Fruit fly (Drosophila melanogaster) whole organism, prepupa: ENCODE results near the gene rempA.

Experiments used
- Blimp-1 ChIP-seq: fragments of 200-800 bp; sonication (Bioruptor generic); optimal IDR thresholded peaks from 3 replicates; lab custom pipeline; 2017; ENCODE audit warnings: missing biosample characterization, missing genetic modification characterization, mild to moderate bottlenecking, moderate library complexity, missing genetic modification reagents
- CG10631 ChIP-seq: fragments of 200-800 bp; sonication (Bioruptor generic); optimal IDR thresholded peaks from 2 replicates; lab custom pipeline; 2016; ENCODE audit warnings: missing biosample characterization, missing genetic modification characterization
- CG10669 ChIP-seq: fragments of 200-800 bp; sonication (Bioruptor generic); optimal IDR thresholded peaks from 3 replicates; lab custom pipeline; 2018; ENCODE audit warnings: missing biosample characterization, mild to moderate bottlenecking, missing genetic modification characterization, moderate library complexity
- CG11762 ChIP-seq: fragments of 200-800 bp; sonication (Bioruptor generic); optimal IDR thresholded peaks from 3 replicates; lab custom pipeline; 2016; ENCODE audit warnings: missing biosample characterization, missing genetic modification characterization; ENCODE audit not compliant: insufficient read depth
- CG11902 ChIP-seq: fragments of 200-800 bp; sonication (Bioruptor generic); optimal IDR thresholded peaks from 3 replicates; lab custom pipeline; 2016; ENCODE audit warnings: missing biosample characterization, missing genetic modification characterization
- CG15336 ChIP-seq: fragments of 200-800 bp; sonication (Bioruptor generic); IDR thresholded peaks from 2 replicates; pipeline ENCODE4 v1.3.6; 2022; ENCODE audit warnings: missing biosample characterization, missing genetic modification characterization
- CG1621 ChIP-seq: fragments of 200-800 bp; sonication (Bioruptor generic); optimal IDR thresholded peaks from 3 replicates; lab custom pipeline; 2018; ENCODE audit warnings: missing biosample characterization, mild to moderate bottlenecking, missing genetic modification characterization
- CG16779 ChIP-seq: fragments of 200-800 bp; sonication (Bioruptor generic); optimal IDR thresholded peaks from 3 replicates; lab custom pipeline; 2017; ENCODE audit warnings: missing biosample characterization, mild to moderate bottlenecking, missing genetic modification characterization
- CG3032 ChIP-seq: fragments of 200-800 bp; optimal IDR thresholded peaks from 2 replicates; lab custom pipeline; 2019; ENCODE audit warnings: missing biosample characterization, mild to moderate bottlenecking, missing genetic modification characterization, moderate library complexity
- CG31627 ChIP-seq: fragments of 200-800 bp; sonication (Bioruptor generic); optimal IDR thresholded peaks from 3 replicates; lab custom pipeline; 2016; ENCODE audit warnings: missing biosample characterization, missing genetic modification characterization
- CG32006 ChIP-seq: fragments of 200-800 bp; sonication (Bioruptor generic); optimal IDR thresholded peaks from 3 replicates; lab custom pipeline; 2017; ENCODE audit warnings: missing biosample characterization, mild to moderate bottlenecking, missing genetic modification characterization
- CG34406 ChIP-seq: fragments of 200-800 bp; sonication (Bioruptor generic); optimal IDR thresholded peaks from 3 replicates; lab custom pipeline; 2016; ENCODE audit warnings: missing biosample characterization, missing genetic modification characterization
- CG3919 ChIP-seq: fragments of 200-800 bp; sonication (Bioruptor generic); optimal IDR thresholded peaks from 3 replicates; lab custom pipeline; 2016; ENCODE audit warnings: missing biosample characterization, missing genetic modification characterization
- CG4318 ChIP-seq: fragments of 200-800 bp; sonication (Bioruptor generic); optimal IDR thresholded peaks from 3 replicates; lab custom pipeline; 2017; ENCODE audit warnings: missing biosample characterization, mild to moderate bottlenecking, missing genetic modification characterization
- CG6163 ChIP-seq: fragments of 200-800 bp; sonication (Bioruptor generic); IDR thresholded peaks from 3 replicates; pipeline ENCODE4 v1.3.6; 2022; ENCODE audit warnings: missing biosample characterization, missing genetic modification characterization
- CG6276 ChIP-seq: fragments of 200-800 bp; sonication (Bioruptor generic); optimal IDR thresholded peaks from 2 replicates; lab custom pipeline; 2017; ENCODE audit warnings: missing biosample characterization, mild to moderate bottlenecking, missing genetic modification characterization
- CG6808 ChIP-seq: fragments of 200-800 bp; sonication (Bioruptor generic); optimal IDR thresholded peaks from 3 replicates; lab custom pipeline; 2017; ENCODE audit warnings: missing biosample characterization, missing genetic modification characterization, mild to moderate bottlenecking, moderate library complexity, missing genetic modification reagents
- CG6854 ChIP-seq: fragments of 200-800 bp; sonication (Bioruptor generic); optimal IDR thresholded peaks from 2 replicates; lab custom pipeline; 2017; ENCODE audit warnings: missing biosample characterization, mild to moderate bottlenecking, missing genetic modification characterization
- CG7368 ChIP-seq: fragments of 200-800 bp; sonication (Bioruptor generic); optimal IDR thresholded peaks from 3 replicates; lab custom pipeline; 2016; ENCODE audit warnings: missing biosample characterization, missing genetic modification characterization
- CG8119 ChIP-seq: fragments of 200-800 bp; sonication (Bioruptor generic); IDR thresholded peaks from 3 replicates; pipeline ENCODE4 v1.3.6; 2022; ENCODE audit warnings: missing biosample characterization, missing genetic modification characterization
- CG8319 ChIP-seq: fragments of 200-800 bp; sonication (Bioruptor generic); optimal IDR thresholded peaks from 3 replicates; lab custom pipeline; 2016; ENCODE audit warnings: missing biosample characterization, missing genetic modification characterization
- CG8632 ChIP-seq: fragments of 200-800 bp; sonication (Bioruptor generic); optimal IDR thresholded peaks from 3 replicates; lab custom pipeline; 2016; ENCODE audit warnings: missing biosample characterization, missing genetic modification characterization
- CG9139 ChIP-seq: fragments of 200-800 bp; sonication (Bioruptor generic); optimal IDR thresholded peaks from 3 replicates; lab custom pipeline; 2017; ENCODE audit warnings: missing biosample characterization, mild to moderate bottlenecking, missing genetic modification characterization
- Eip75B ChIP-seq: fragments of 200-800 bp; sonication (Bioruptor generic); optimal IDR thresholded peaks from 3 replicates; lab custom pipeline; 2016; ENCODE audit warnings: missing biosample characterization, missing genetic modification characterization
- Eip78C ChIP-seq: fragments of 200-800 bp; sonication (Bioruptor generic); peaks from one replicate; lab custom pipeline; 2016; ENCODE audit warnings: missing biosample characterization, missing genetic modification characterization
- Eip93F ChIP-seq: fragments of 200-800 bp; sonication (Bioruptor generic); optimal IDR thresholded peaks from 2 replicates; lab custom pipeline; 2016; ENCODE audit warnings: missing biosample characterization, mild to moderate bottlenecking, missing genetic modification characterization
- Ets21C ChIP-seq: fragments of 200-800 bp; sonication (Bioruptor generic); optimal IDR thresholded peaks from 3 replicates; lab custom pipeline; 2016; ENCODE audit warnings: missing biosample characterization, missing genetic modification characterization
- Ets96B ChIP-seq: fragments of 200-800 bp; optimal IDR thresholded peaks from 2 replicates; lab custom pipeline; 2019; ENCODE audit warnings: missing biosample characterization, mild to moderate bottlenecking, missing genetic modification characterization, moderate library complexity
- Gug ChIP-seq: fragments of 200-800 bp; sonication (Bioruptor generic); IDR thresholded peaks from 2 replicates; pipeline ENCODE4 v1.3.6; 2022; ENCODE audit warnings: missing biosample characterization, missing genetic modification characterization
- Hr38 ChIP-seq: sonication (Bioruptor generic); optimal IDR thresholded peaks from 2 replicates; lab custom pipeline; 2016; ENCODE audit warnings: missing biosample characterization, missing genetic modification characterization
- Hr4 ChIP-seq: fragments of 200-800 bp; sonication (Bioruptor generic); optimal IDR thresholded peaks from 3 replicates; lab custom pipeline; 2016; ENCODE audit warnings: missing biosample characterization, missing genetic modification characterization
- Lpt ChIP-seq: fragments of 200-800 bp; sonication (Bioruptor generic); optimal IDR thresholded peaks from 3 replicates; lab custom pipeline; 2016; ENCODE audit warnings: missing biosample characterization, missing genetic modification characterization
- Met ChIP-seq: fragments of 200-800 bp; sonication (Bioruptor generic); optimal IDR thresholded peaks from 3 replicates; lab custom pipeline; 2016; ENCODE audit warnings: missing biosample characterization, missing genetic modification characterization
- OdsH ChIP-seq: fragments of 200-800 bp; sonication (Bioruptor generic); optimal IDR thresholded peaks from 3 replicates; lab custom pipeline; 2016; ENCODE audit warnings: missing biosample characterization, missing genetic modification characterization
- Smox ChIP-seq: fragments of 200-800 bp; sonication (Bioruptor generic); optimal IDR thresholded peaks from 3 replicates; lab custom pipeline; 2016; ENCODE audit warnings: missing biosample characterization, missing genetic modification characterization
- Sox102F ChIP-seq: fragments of 200-800 bp; sonication (Bioruptor generic); optimal IDR thresholded peaks from 2 replicates; lab custom pipeline; 2016; ENCODE audit warnings: missing biosample characterization, mild to moderate bottlenecking, missing genetic modification characterization
- Sox14 ChIP-seq: fragments of 200-800 bp; sonication (Bioruptor generic); optimal IDR thresholded peaks from 3 replicates; lab custom pipeline; 2016; ENCODE audit warnings: missing biosample characterization, missing genetic modification characterization
- Sox15 ChIP-seq: fragments of 200-800 bp; sonication (Bioruptor generic); optimal IDR thresholded peaks from 3 replicates; lab custom pipeline; 2016; ENCODE audit warnings: missing biosample characterization, missing genetic modification characterization
- achi ChIP-seq: fragments of 200-800 bp; sonication (Bioruptor generic); optimal IDR thresholded peaks from 3 replicates; lab custom pipeline; 2016; ENCODE audit warnings: missing biosample characterization, missing genetic modification characterization
- acj6 ChIP-seq: fragments of 200-800 bp; sonication (Bioruptor generic); optimal IDR thresholded peaks from 3 replicates; lab custom pipeline; 2016; ENCODE audit warnings: missing biosample characterization, missing genetic modification characterization
- dac ChIP-seq: fragments of 200-800 bp; sonication (Bioruptor generic); optimal IDR thresholded peaks from 2 replicates; lab custom pipeline; 2017; ENCODE audit warnings: missing biosample characterization, mild to moderate bottlenecking, missing genetic modification characterization
- dsx ChIP-seq: fragments of 200-800 bp; optimal IDR thresholded peaks from 3 replicates; lab custom pipeline; 2019; ENCODE audit warnings: missing biosample characterization, mild to moderate bottlenecking, missing genetic modification characterization, moderate library complexity; ENCODE audit not compliant: poor library complexity, severe bottlenecking
- eg ChIP-seq: fragments of 200-800 bp; sonication (Bioruptor generic); IDR thresholded peaks from 3 replicates; pipeline ENCODE4 v1.3.6; 2022; ENCODE audit warnings: missing biosample characterization, missing genetic modification characterization
- esn ChIP-seq: fragments of 200-800 bp; sonication (Bioruptor generic); optimal IDR thresholded peaks from 2 replicates; lab custom pipeline; 2016; ENCODE audit warnings: missing biosample characterization, mild to moderate bottlenecking, missing genetic modification characterization, moderate library complexity
- fd59A ChIP-seq: fragments of 200-800 bp; sonication (Bioruptor generic); optimal IDR thresholded peaks from 2 replicates; lab custom pipeline; 2017; ENCODE audit warnings: missing biosample characterization, mild to moderate bottlenecking, missing genetic modification characterization, missing genetic modification reagents
- fd85E ChIP-seq: fragments of 200-800 bp; sonication (Bioruptor generic); optimal IDR thresholded peaks from 3 replicates; lab custom pipeline; 2016; ENCODE audit warnings: missing biosample characterization, missing genetic modification characterization
- fkh ChIP-seq: fragments of 200-800 bp; sonication (Bioruptor generic); optimal IDR thresholded peaks from 3 replicates; lab custom pipeline; 2017; ENCODE audit warnings: missing biosample characterization, mild to moderate bottlenecking, missing genetic modification characterization, moderate library complexity
- lz ChIP-seq: fragments of 200-800 bp; sonication (Bioruptor generic); optimal IDR thresholded peaks from 3 replicates; lab custom pipeline; 2016; ENCODE audit warnings: missing biosample characterization, missing genetic modification characterization
- pdm3 ChIP-seq: fragments of 200-800 bp; sonication (Bioruptor generic); optimal IDR thresholded peaks from 3 replicates; lab custom pipeline; 2016; ENCODE audit warnings: missing biosample characterization, missing genetic modification characterization
- spab ChIP-seq: fragments of 200-800 bp; sonication (Bioruptor generic); optimal IDR thresholded peaks from 2 replicates; lab custom pipeline; 2017; ENCODE audit warnings: missing biosample characterization, mild to moderate bottlenecking, missing genetic modification characterization, missing genetic modification reagents
- ss ChIP-seq, 2 experiments: fragments of 200-800 bp; sonication (Bioruptor generic); optimal IDR thresholded peaks; 2 replicates in 1 of 2; 3 replicates in 1 of 2; lab custom pipeline; 2017 to 2018; ENCODE audit warnings: mild to moderate bottlenecking in 2 of 2, missing biosample characterization in 2 of 2, missing genetic modification characterization in 2 of 2, moderate library complexity in 1 of 2
- svp ChIP-seq: fragments of 200-800 bp; sonication (Bioruptor generic); peaks from one replicate; lab custom pipeline; 2016; ENCODE audit warnings: missing biosample characterization, missing genetic modification characterization
- vri ChIP-seq: fragments of 200-800 bp; sonication (Bioruptor generic); optimal IDR thresholded peaks from 3 replicates; lab custom pipeline; 2016; ENCODE audit warnings: missing biosample characterization, mild to moderate bottlenecking, missing genetic modification characterization

Gene rempA

dm6 chr2L:602439-602879 lies 42.3 kb upstream of the rempA start, which contains the start of gene CG13689:
CG13689 (plus strand) TSS chr2L:602813.
- TF ChIP-seq Eip75B: peak; percentile 11
- TF ChIP-seq CG11902: no peak
- TF ChIP-seq OdsH (GFP tag; lab: Kevin White, UChicago): peak; percentile 34
- TF ChIP-seq Hr38 (GFP tag; lab: Kevin White, UChicago): no peak
- no peak for TF ChIP-seq vri
- no peak for TF ChIP-seq CG34406 (GFP tag; lab: Kevin White, UChicago)
- TF ChIP-seq CG9139: no peak
- TF ChIP-seq Blimp-1 (GFP tag; lab: Kevin White, UChicago): no peak
- no peak for TF ChIP-seq Sox15 (GFP tag; lab: Kevin White, UChicago)
- TF ChIP-seq Gug (GFP tag; lab: Robert Waterston, UW): no peak
- TF ChIP-seq CG10631 (GFP tag; lab: Kevin White, UChicago): peak; percentile 46
- TF ChIP-seq Hr4: peak; percentile 58
- no peak for TF ChIP-seq Sox102F (GFP tag; lab: Kevin White, UChicago)
- TF ChIP-seq CG3032 (tag; lab: Kevin White, UChicago): no peak
- TF ChIP-seq CG6276: no peak
- TF ChIP-seq svp (GFP tag; lab: Kevin White, UChicago): peak; percentile 61
- TF ChIP-seq CG16779 (tag; lab: Kevin White, UChicago): no peak
- no peak for TF ChIP-seq achi (GFP tag; lab: Kevin White, UChicago)
- TF ChIP-seq spab (GFP tag; lab: Kevin White, UChicago): no peak
- peak; percentile 82 for TF ChIP-seq Eip78C (GFP tag; lab: Kevin White, UChicago)
- TF ChIP-seq CG8319 (GFP tag; lab: Kevin White, UChicago): no peak
- no peak for TF ChIP-seq Lpt (GFP tag; lab: Kevin White, UChicago)
- TF ChIP-seq lz (GFP tag; lab: Kevin White, UChicago): peak; percentile 44
- TF ChIP-seq ss (GFP tag; optimal IDR thresholded peaks at IDR 0.05; lab: Kevin White, UChicago): no peak
- TF ChIP-seq CG6163 (GFP tag; lab: Robert Waterston, UW): no peak
- no peak for TF ChIP-seq fd59A (GFP tag; lab: Kevin White, UChicago)
- TF ChIP-seq Sox14: peak; percentile 46
- TF ChIP-seq Smox: peak; percentile 17
- TF ChIP-seq CG11762 (GFP tag; lab: Kevin White, UChicago): no peak
- peak; percentile 31 for TF ChIP-seq acj6
- no peak for TF ChIP-seq CG32006 (GFP tag; lab: Kevin White, UChicago)
- TF ChIP-seq Ets21C (GFP tag; lab: Kevin White, UChicago): no peak
- TF ChIP-seq CG10669 (GFP tag; lab: Kevin White, UChicago): no peak
- peak; percentile 56 for TF ChIP-seq CG31627 (GFP tag; lab: Kevin White, UChicago)
- no peak for TF ChIP-seq CG6808
- peak; percentile 90 for TF ChIP-seq fkh (GFP tag; lab: Kevin White, UChicago)
- no peak for TF ChIP-seq Eip93F (GFP tag; lab: Kevin White, UChicago)
- no peak for TF ChIP-seq CG8119 (GFP tag; lab: Robert Waterston, UW)
- no peak for TF ChIP-seq CG1621 (tag; lab: Kevin White, UChicago)
- TF ChIP-seq Met (GFP tag; lab: Kevin White, UChicago): peak; percentile 53
- TF ChIP-seq dsx (GFP tag; lab: Kevin White, UChicago): no peak
- peak; percentile 60 for TF ChIP-seq esn
- TF ChIP-seq CG4318 (GFP tag; lab: Kevin White, UChicago): no peak
- no peak for TF ChIP-seq Ets96B (tag; lab: Kevin White, UChicago)
- no peak for TF ChIP-seq eg (GFP tag; lab: Robert Waterston, UW)
- no peak for TF ChIP-seq fd85E
- no peak for TF ChIP-seq dac (GFP tag; lab: Kevin White, UChicago)
- peak; percentile 27 for TF ChIP-seq CG3919 (GFP tag; lab: Kevin White, UChicago)
- TF ChIP-seq CG7368 (GFP tag; lab: Kevin White, UChicago): no peak
- no peak for TF ChIP-seq CG8632 (GFP tag; lab: Kevin White, UChicago)
- TF ChIP-seq pdm3 (GFP tag; lab: Kevin White, UChicago): peak; percentile 56
- no peak for TF ChIP-seq CG6854 (GFP tag; lab: Kevin White, UChicago)
- no peak for TF ChIP-seq CG15336
